Worm (Caenorhabditis elegans): ENCODE results near the gene C23H3.5.

The C23H3.5 gene

ce11 chrII:31521-31920 lies 15.9 kb upstream of the C23H3.5 start, which contains the start of the genes F23F1.5 and fbxc-54:
TSS of gene F23F1.5 (minus strand) at chrII:31584.
TSS of gene fbxc-54 (plus strand) at chrII:31719.
- no peak for TF ChIP-seq lsy-2 (tag; optimal IDR thresholded peaks at IDR 0.05)
- TF ChIP-seq nhr-237 (tag; optimal IDR thresholded peaks at IDR 0.05) = no peak
- TF ChIP-seq lin-13 (tag; optimal IDR thresholded peaks at IDR 0.05) = no peak
- no peak for TF ChIP-seq flh-1 (GFP tag; optimal IDR thresholded peaks at IDR 0.05)
- TF ChIP-seq tbx-8 (GFP tag; optimal IDR thresholded peaks at IDR 0.05) = no peak
- no peak for TF ChIP-seq ham-2 (GFP tag; optimal IDR thresholded peaks at IDR 0.05)
- no peak for TF ChIP-seq cnd-1 (tag; optimal IDR thresholded peaks at IDR 0.05)
- no peak for TF ChIP-seq nhr-28 (tag; optimal IDR thresholded peaks at IDR 0.05)
- no peak for TF ChIP-seq zip-8 (tag; optimal IDR thresholded peaks at IDR 0.05)
- no peak for TF ChIP-seq nhr-12 (tag; optimal IDR thresholded peaks at IDR 0.05)
- TF ChIP-seq elt-3 (tag; optimal IDR thresholded peaks at IDR 0.05) = no peak
- no peak for TF ChIP-seq pha-4 (tag; optimal IDR thresholded peaks at IDR 0.05)
- no peak for TF ChIP-seq unc-120 (tag; optimal IDR thresholded peaks at IDR 0.05; ENCODE audit: poor library complexity, severe bottlenecking)
- TF ChIP-seq elt-1 (tag; optimal IDR thresholded peaks at IDR 0.05; ENCODE audit: borderline replicate concordance, insufficient read depth) = no peak
- no peak for TF ChIP-seq mab-5 (tag; optimal IDR thresholded peaks at IDR 0.05)
- no peak for TF ChIP-seq ces-1 (GFP tag; optimal IDR thresholded peaks at IDR 0.05)

- no peak for TF ChIP-seq nhr-76 (tag; optimal IDR thresholded peaks at IDR 0.05)
- TF ChIP-seq hlh-1 (tag; optimal IDR thresholded peaks at IDR 0.05) = no peak
These were observed 13.5 kb upstream of the C23H3.5 start, which contains the start of gene F23F1.2 for ce11 chrII:33904-34303. TSS of gene F23F1.2 (plus strand) at chrII:34204.

- no peak for TF ChIP-seq pha-4 (tag; optimal IDR thresholded peaks at IDR 0.05)
- TF ChIP-seq sptf-1 (tag; optimal IDR thresholded peaks at IDR 0.05) = no peak
- no peak for TF ChIP-seq blmp-1 (tag; optimal IDR thresholded peaks at IDR 0.05)
- TF ChIP-seq ceh-83 (GFP tag; optimal IDR thresholded peaks at IDR 0.05) = no peak
- TF ChIP-seq mls-2 (tag; optimal IDR thresholded peaks at IDR 0.05) = no peak
- TF ChIP-seq flh-1 (GFP tag; optimal IDR thresholded peaks at IDR 0.05) = no peak
- no peak for TF ChIP-seq nhr-2 (tag; optimal IDR thresholded peaks at IDR 0.05)
- TF ChIP-seq unc-62 (GFP tag; optimal IDR thresholded peaks at IDR 0.05) = no peak
- TF ChIP-seq ham-2 (GFP tag; optimal IDR thresholded peaks at IDR 0.05) = no peak
- TF ChIP-seq lin-13 (tag; optimal IDR thresholded peaks at IDR 0.05) = no peak
- no peak for TF ChIP-seq ces-1 (GFP tag; optimal IDR thresholded peaks at IDR 0.05)
- no peak for TF ChIP-seq ceh-39 (tag; optimal IDR thresholded peaks at IDR 0.05)
- TF ChIP-seq nhr-237 (tag; optimal IDR thresholded peaks at IDR 0.05) = no peak
- no peak for TF ChIP-seq hlh-1 (tag; optimal IDR thresholded peaks at IDR 0.05)
- TF ChIP-seq tbx-8 (GFP tag; optimal IDR thresholded peaks at IDR 0.05) = no peak
These were observed 10.2 kb upstream of the C23H3.5 start, which contains the start of gene F23F1.6 for ce11 chrII:37213-37612. TSS of gene F23F1.6 (minus strand) at chrII:37313.

ce11 chrII:39437-39836 lies 7.9 kb upstream of the C23H3.5 start, which contains the start of gene spp-24:
TSS of gene spp-24 (minus strand) at chrII:39537.
- TF ChIP-seq cnd-1 (tag; optimal IDR thresholded peaks at IDR 0.05) (no peak), elt-1 (tag; optimal IDR thresholded peaks at IDR 0.05; ENCODE audit: borderline replicate concordance, insufficient read depth) (no peak), snpc-4 (tag; optimal IDR thresholded peaks at IDR 0.05) (no peak), sptf-1 (tag; optimal IDR thresholded peaks at IDR 0.05) (no peak), M03D4.4 (tag; optimal IDR thresholded peaks at IDR 0.05) (no peak), nhr-2 (tag; optimal IDR thresholded peaks at IDR 0.05) (no peak), bed-3 (GFP tag; optimal IDR thresholded peaks at IDR 0.05) (no peak), ceh-39 (tag; optimal IDR thresholded peaks at IDR 0.05) (no peak), unc-39 (tag; optimal IDR thresholded peaks at IDR 0.05) (no peak), unc-120 (tag; optimal IDR thresholded peaks at IDR 0.05; ENCODE audit: poor library complexity, severe bottlenecking) (no peak), ceh-43 (GFP tag; optimal IDR thresholded peaks at IDR 0.05) (no peak), lin-32 (GFP tag; optimal IDR thresholded peaks at IDR 0.05) (no peak), lsy-2 (tag; optimal IDR thresholded peaks at IDR 0.05) (no peak), unc-62 (GFP tag; optimal IDR thresholded peaks at IDR 0.05) (no peak), sem-2 (GFP tag; optimal IDR thresholded peaks at IDR 0.05) (no peak)

ce11 chrII:41914-42313 lies 5.5 kb upstream of the C23H3.5 start, which contains the start of gene F23F1.10:
TSS of gene F23F1.10 (minus strand) at chrII:41982.
- TF ChIP-seq ceh-83 (GFP tag; optimal IDR thresholded peaks at IDR 0.05) (no peak), tbx-8 (GFP tag; optimal IDR thresholded peaks at IDR 0.05) (no peak), nhr-28 (tag; optimal IDR thresholded peaks at IDR 0.05) (no peak), pha-4 (tag; optimal IDR thresholded peaks at IDR 0.05) (no peak), sem-2 (GFP tag; optimal IDR thresholded peaks at IDR 0.05) (no peak), mab-5 (tag; optimal IDR thresholded peaks at IDR 0.05) (no peak), lin-13 (tag; optimal IDR thresholded peaks at IDR 0.05) (no peak), mls-2 (tag; optimal IDR thresholded peaks at IDR 0.05) (no peak), ceh-43 (GFP tag; optimal IDR thresholded peaks at IDR 0.05) (no peak), lin-32 (GFP tag; optimal IDR thresholded peaks at IDR 0.05) (no peak), flh-1 (GFP tag; optimal IDR thresholded peaks at IDR 0.05) (no peak), mep-1 (tag; optimal IDR thresholded peaks at IDR 0.05) (no peak), drap-1 (GFP tag; optimal IDR thresholded peaks at IDR 0.05) (no peak), nhr-76 (tag; optimal IDR thresholded peaks at IDR 0.05) (no peak), ztf-11 (tag; optimal IDR thresholded peaks at IDR 0.05) (no peak), unc-62 (GFP tag; optimal IDR thresholded peaks at IDR 0.05) (no peak), nhr-2 (tag; optimal IDR thresholded peaks at IDR 0.05) (no peak)

All from whole organism, mixed stage, embryonic.